Fruit fly (Drosophila melanogaster): ENCODE measurements around the gene CG11409.

CG11409 gene

dm6 chrX:1282433-1282832 lies 59.0 kb downstream of the CG11409 start:
- no peak for TF ChIP-seq psq (optimal IDR thresholded peaks at IDR 0.05)
- TF ChIP-seq Dll (optimal IDR thresholded peaks at IDR 0.05): no peak
- no peak for TF ChIP-seq EcR (GFP tag; optimal IDR thresholded peaks at IDR 0.05)
- TF ChIP-seq usp (GFP tag; optimal IDR thresholded peaks at IDR 0.05): no peak
- TF ChIP-seq pan (optimal IDR thresholded peaks at IDR 0.05): no peak
- no peak for TF ChIP-seq CG8478 (optimal IDR thresholded peaks at IDR 0.05)

Measured in whole organism.